Worm (Caenorhabditis elegans): ENCODE measurements around the gene otpl-6.
"Not testable (repeated sequence)": the region's sequence is repeated elsewhere in the genome, so short reads cannot be mapped to it uniquely, and the experiment has no call there.

DNA sequence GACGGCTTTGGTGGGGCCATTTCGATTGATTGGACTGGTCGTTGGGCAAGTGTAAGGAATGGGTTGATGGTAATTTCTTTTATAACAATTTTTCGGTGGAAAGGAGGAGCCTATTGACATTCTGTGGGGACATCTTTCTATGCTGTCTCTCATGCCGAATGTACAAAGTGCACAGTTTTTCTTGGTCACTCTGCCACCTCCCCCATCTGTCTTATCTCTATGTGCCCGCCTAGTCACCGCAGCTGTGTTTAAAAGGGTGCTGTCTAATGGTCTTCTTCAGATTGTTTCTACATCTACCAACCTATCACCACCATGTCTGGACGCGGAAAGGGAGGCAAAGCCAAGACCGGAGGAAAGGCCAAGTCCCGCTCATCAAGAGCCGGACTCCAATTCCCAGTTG is 7.2 kb downstream of the otpl-6 start, which contains the start of the genes his-8 and his-7:
- peak; percentile 77 for TF ChIP-seq flt-1 (GFP tag; IDR thresholded peaks at IDR 0.05)
- not testable (repeated sequence) for TF ChIP-seq ztf-29 (GFP tag; IDR thresholded peaks at IDR 0.05); med-1 (GFP tag; optimal IDR thresholded peaks at IDR 0.05; ENCODE audit: insufficient read depth); cog-1 (tag; optimal IDR thresholded peaks at IDR 0.05); ref-1 (GFP tag; conservative IDR thresholded peaks at IDR 0.05); T22C8.4 (GFP tag; IDR thresholded peaks at IDR 0.05); klf-2 (GFP tag; conservative IDR thresholded peaks at IDR 0.05); tab-1 (GFP tag; IDR thresholded peaks at IDR 0.05); ztf-23 (GFP tag; IDR thresholded peaks at IDR 0.05)

All from whole organism, midembryonic.